Worm (Caenorhabditis elegans): ENCODE results near the gene T20G5.13.

Gene T20G5.13

ce11 chrIII:10240073-10240472 lies 38.9 kb upstream of the T20G5.13 start:
- TF ChIP-seq ceh-82 (tag; optimal IDR thresholded peaks at IDR 0.05) = no peak
- no peak for TF ChIP-seq mdt-29 (GFP tag; IDR thresholded peaks at IDR 0.05)
- TF ChIP-seq aha-1 (tag) = peak; percentile 91
- TF ChIP-seq nhr-237 (tag; optimal IDR thresholded peaks at IDR 0.05) = no peak
- TF ChIP-seq nhr-102 (tag; optimal IDR thresholded peaks at IDR 0.05) = no peak
- no peak for TF ChIP-seq ceh-62 (tag; optimal IDR thresholded peaks at IDR 0.05)
- TF ChIP-seq unc-39 (tag; optimal IDR thresholded peaks at IDR 0.05) = no peak
- TF ChIP-seq egl-43 (GFP tag; IDR thresholded peaks at IDR 0.05) = no peak

- no peak for TF ChIP-seq nhr-28 (tag; optimal IDR thresholded peaks at IDR 0.05)
- TF ChIP-seq spr-3 (GFP tag; optimal IDR thresholded peaks at IDR 0.05) = no peak
- TF ChIP-seq lin-29 (GFP tag; IDR thresholded peaks at IDR 0.05) = no peak
- TF ChIP-seq saeg-2 (GFP tag; IDR thresholded peaks at IDR 0.05) = no peak
Measured at ce11 chrIII:10238448-10239154, 37.5 kb upstream of the T20G5.13 start, which contains the start of gene Y70G10A.3. Gene Y70G10A.3 (plus strand): TSS chrIII:10239104.

ce11 chrIII:10236291-10236871 lies 35.2 kb upstream of the T20G5.13 start:
- TF ChIP-seq zag-1 (tag; optimal IDR thresholded peaks at IDR 0.05) (no peak), nhr-28 (tag; optimal IDR thresholded peaks at IDR 0.05) (peak; percentile 11), ctbp-1 (GFP tag; IDR thresholded peaks at IDR 0.05) (no peak), lin-15B (tag; optimal IDR thresholded peaks at IDR 0.05) (no peak), unc-130 (GFP tag; optimal IDR thresholded peaks at IDR 0.05) (no peak), snpc-1.2 (GFP tag; IDR thresholded peaks at IDR 0.05) (no peak), lir-3 (tag; optimal IDR thresholded peaks at IDR 0.05) (no peak), tra-1 (GFP tag; IDR thresholded peaks at IDR 0.05) (no peak), ztf-11 (tag; optimal IDR thresholded peaks at IDR 0.05) (no peak), F10B5.3 (tag; optimal IDR thresholded peaks at IDR 0.05) (no peak), lsy-2 (tag; optimal IDR thresholded peaks at IDR 0.05) (no peak), madf-5 (GFP tag; IDR thresholded peaks at IDR 0.05) (no peak), Y5F2A.4 (GFP tag; optimal IDR thresholded peaks at IDR 0.05) (no peak), egl-43 (GFP tag; IDR thresholded peaks at IDR 0.05) (no peak), lin-1 (GFP tag; IDR thresholded peaks at IDR 0.05) (no peak), mdt-29 (GFP tag; IDR thresholded peaks at IDR 0.05) (no peak), unc-62 (GFP tag; optimal IDR thresholded peaks at IDR 0.05 in 1 of 2) (no peak), unc-62 (tag; optimal IDR thresholded peaks at IDR 0.05) (no peak), daf-19 (GFP tag; conservative IDR thresholded peaks at IDR 0.05) (no peak), ama-1 (optimal IDR thresholded peaks at IDR 0.05) (no peak), Y75B8A.6 (GFP tag; IDR thresholded peaks at IDR 0.05) (no peak), nhr-237 (tag; optimal IDR thresholded peaks at IDR 0.05) (no peak), pha-4 (GFP tag; IDR thresholded peaks at IDR 0.05) (no peak), pha-4 (tag; optimal IDR thresholded peaks at IDR 0.05) (no peak), mxl-3 (GFP tag; optimal IDR thresholded peaks at IDR 0.05) (peak; percentile 67), daf-16 (GFP tag; optimal IDR thresholded peaks at IDR 0.05) (no peak), daf-16 (tag; optimal IDR thresholded peaks at IDR 0.05) (no peak), hlh-30 (tag; optimal IDR thresholded peaks at IDR 0.05; ENCODE audit: insufficient read depth) (peak; percentile 28), mdl-1 (tag; optimal IDR thresholded peaks at IDR 0.05) (peak in 1 of 2 experiments; percentile 1), ceh-62 (tag; optimal IDR thresholded peaks at IDR 0.05) (no peak), hlh-11 (tag; optimal IDR thresholded peaks at IDR 0.05) (peak; percentile 33)

Data from whole organism, L4 larva.